Fruit fly (Drosophila melanogaster) whole organism, adult: ENCODE results near the gene CG31793.

Source experiments
- CG11617 ChIP-seq: fragments of 200-800 bp; sonication (Bioruptor generic); optimal IDR thresholded peaks from 2 replicates; lab custom pipeline; 2017; ENCODE audit warnings: mild to moderate bottlenecking, missing biosample characterization, missing genetic modification reagents, missing genetic modification characterization
- Mnt ChIP-seq: fragments of 200-800 bp; sonication (Bioruptor generic); optimal IDR thresholded peaks from 2 replicates; lab custom pipeline; 2016; ENCODE audit warnings: missing biosample characterization, mild to moderate bottlenecking, missing genetic modification characterization
- cic ChIP-seq: fragments of 200-800 bp; sonication (Bioruptor generic); optimal IDR thresholded peaks from 2 replicates; lab custom pipeline; 2017; ENCODE audit warnings: missing biosample characterization, mild to moderate bottlenecking, missing genetic modification characterization, moderate library complexity
- toe ChIP-seq: fragments of 200-800 bp; sonication (Bioruptor generic); optimal IDR thresholded peaks from 2 replicates; lab custom pipeline; 2016; ENCODE audit warnings: missing biosample characterization, missing genetic modification characterization

DNA sequence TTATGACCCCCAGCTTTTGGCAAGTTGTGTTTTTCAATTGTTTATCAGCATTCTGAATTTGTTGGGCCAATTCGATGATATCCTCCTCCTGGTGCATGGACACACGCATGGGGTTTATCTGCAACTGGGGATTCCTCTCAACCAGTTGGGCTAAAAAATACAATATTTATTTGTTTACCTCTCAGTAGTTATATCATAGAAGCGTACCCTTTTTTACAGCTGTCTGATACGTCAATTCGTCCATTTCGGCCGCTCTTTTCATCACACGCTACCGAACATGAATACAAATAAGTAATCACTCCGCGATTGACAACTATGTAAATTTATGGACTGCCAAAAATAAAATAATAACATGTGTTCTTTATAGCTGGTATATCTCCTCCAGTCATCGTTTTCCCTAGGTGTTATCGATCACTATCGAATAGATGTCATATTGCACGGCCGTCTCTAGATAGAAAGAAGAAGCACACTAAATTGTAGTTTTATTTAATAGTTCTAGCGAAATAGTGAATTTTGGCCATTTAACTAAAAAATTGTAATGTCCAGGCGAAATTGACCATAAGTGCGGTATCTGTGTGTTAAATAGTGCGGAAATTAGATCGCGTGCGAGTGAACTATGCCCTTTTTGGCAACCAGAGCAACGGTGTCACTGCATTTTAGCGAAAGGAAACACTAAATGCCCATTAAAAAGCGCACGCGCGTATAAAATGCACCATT, 31.2 kb downstream of the CG31793 start, which contains the start of the genes mib2 and CG31800:
- peak; percentile 35 for TF ChIP-seq Mnt (GFP tag; lab: Kevin White, UChicago)
- peak; percentile 8 for TF ChIP-seq CG11617 (GFP tag; lab: Kevin White, UChicago)
- TF ChIP-seq cic (GFP tag; lab: Kevin White, UChicago) = no peak
- peak; percentile 7 for TF ChIP-seq toe
